Worm (Caenorhabditis elegans) whole organism, young adult: Measurements from ENCODE around the gene maa-1.
A peak's percentile ranks its signal among the peaks of the same experiment; 100 is the strongest.

Source experiments
- B0261.1 ChIP-seq: sonication (generic microtip); optimal IDR thresholded peaks from 2 replicates; lab custom pipeline; 2016; ENCODE audit warnings: mild to moderate bottlenecking, missing genetic modification characterization, moderate library complexity, missing compliant biosample characterization
- C06A6.2 ChIP-seq: fragments of 200-800 bp; sonication (Bioruptor generic); conservative IDR thresholded peaks from 2 replicates; pipeline ENCODE4 v1.3.6; 2022; ENCODE audit warnings: missing genetic modification characterization, missing compliant biosample characterization
- F23B12.7 ChIP-seq: sonication (generic microtip); optimal IDR thresholded peaks from 2 replicates; lab custom pipeline; 2017; ENCODE audit warnings: missing genetic modification characterization, mild to moderate bottlenecking, missing compliant biosample characterization, antibody characterized with exemption, moderate library complexity; ENCODE audit not compliant: insufficient read depth
- F37B4.10 ChIP-seq: fragments of 200-800 bp; sonication (Bioruptor generic); IDR thresholded peaks from 2 replicates; pipeline ENCODE4 v1.3.6; 2022; ENCODE audit warnings: missing genetic modification characterization, missing compliant biosample characterization
- F52B5.7 ChIP-seq: sonication (generic microtip); optimal IDR thresholded peaks from 2 replicates; lab custom pipeline; 2016; ENCODE audit warnings: mild to moderate bottlenecking, missing genetic modification characterization, missing compliant biosample characterization
- F57A8.1 ChIP-seq: fragments of 200-800 bp; sonication (Bioruptor generic); optimal IDR thresholded peaks from 2 replicates; lab custom pipeline; 2018; ENCODE audit warnings: mild to moderate bottlenecking, missing genetic modification characterization, moderate library complexity, missing compliant biosample characterization
- ZK185.1 ChIP-seq: sonication (generic microtip); optimal IDR thresholded peaks from 2 replicates; lab custom pipeline; 2016; ENCODE audit warnings: mild to moderate bottlenecking, missing genetic modification characterization, missing compliant biosample characterization; ENCODE audit not compliant: poor library complexity, severe bottlenecking
- akir-1 ChIP-seq: fragments of 200-800 bp; sonication (Bioruptor generic); optimal IDR thresholded peaks from 2 replicates; lab custom pipeline; 2018; ENCODE audit warnings: mild to moderate bottlenecking, missing genetic modification characterization, moderate library complexity, missing compliant biosample characterization
- ama-1 ChIP-seq, 3 experiments: fragments of 150-350 bp in 1 of 3; sonication (generic microtip) in 2 of 3; optimal IDR thresholded peaks; 2 replicates each; lab custom pipeline; 2014 to 2018; ENCODE audit warnings: missing biosample characterization in 2 of 3, missing genetic modification characterization in 2 of 3, missing genetic modification reagents in 2 of 3
- atf-7 ChIP-seq: sonication (generic microtip); optimal IDR thresholded peaks from 2 replicates; lab custom pipeline; 2017; ENCODE audit warnings: mild to moderate bottlenecking, missing genetic modification characterization, missing compliant biosample characterization
- bed-1 ChIP-seq: fragments of 200-800 bp; sonication (Bioruptor generic); IDR thresholded peaks from 2 replicates; pipeline ENCODE4 v1.3.6; 2022; ENCODE audit warnings: missing genetic modification reagents, missing genetic modification characterization, missing compliant biosample characterization
- cebp-2 ChIP-seq: fragments of 200-800 bp; sonication (Bioruptor generic); IDR thresholded peaks from 2 replicates; pipeline ENCODE4 v1.3.6; 2022; ENCODE audit warnings: missing genetic modification characterization, missing compliant biosample characterization
- ceh-58 ChIP-seq: fragments of 200-800 bp; sonication (Bioruptor generic); IDR thresholded peaks from 2 replicates; pipeline ENCODE4 v1.3.6; 2022; ENCODE audit warnings: missing genetic modification characterization, missing compliant biosample characterization
- ceh-79 ChIP-seq: sonication (generic microtip); optimal IDR thresholded peaks from 2 replicates; lab custom pipeline; 2017; ENCODE audit warnings: mild to moderate bottlenecking, missing genetic modification characterization, missing compliant biosample characterization
- chd-7 ChIP-seq: sonication (generic microtip); optimal IDR thresholded peaks from 2 replicates; lab custom pipeline; 2016; ENCODE audit warnings: mild to moderate bottlenecking, missing genetic modification characterization, moderate library complexity, missing compliant biosample characterization
- die-1 ChIP-seq: sonication (generic microtip); optimal IDR thresholded peaks from 2 replicates; lab custom pipeline; 2016; ENCODE audit warnings: missing genotype, mild to moderate bottlenecking, missing genetic modification characterization, missing compliant biosample characterization
- dox-1 ChIP-seq: fragments of 200-800 bp; sonication (Bioruptor generic); IDR thresholded peaks from 2 replicates; pipeline ENCODE4 v1.3.6; 2022; ENCODE audit warnings: missing genetic modification reagents, missing genetic modification characterization, missing compliant biosample characterization
- fkh-3 ChIP-seq: sonication (generic microtip); optimal IDR thresholded peaks from 2 replicates; lab custom pipeline; 2016; ENCODE audit warnings: mild to moderate bottlenecking, missing genetic modification characterization, missing compliant biosample characterization
- hlh-26 ChIP-seq: fragments of 200-800 bp; sonication (Bioruptor generic); conservative IDR thresholded peaks from 2 replicates; pipeline ENCODE4 v1.3.6; 2022; ENCODE audit warnings: missing genetic modification reagents, missing genetic modification characterization, missing compliant biosample characterization
- hmg-20 ChIP-seq: fragments of 200-800 bp; sonication (Bioruptor generic); IDR thresholded peaks from 2 replicates; pipeline ENCODE4 v1.3.6; 2022; ENCODE audit warnings: missing genetic modification reagents, missing genetic modification characterization, missing compliant biosample characterization
- hsf-1 ChIP-seq: fragments of 200-800 bp; sonication (Bioruptor generic); IDR thresholded peaks from 2 replicates; pipeline ENCODE4 v1.3.6; 2022; ENCODE audit warnings: missing genetic modification reagents, missing genetic modification characterization, missing compliant biosample characterization
- lag-1 ChIP-seq: fragments of 200-800 bp; sonication (Bioruptor generic); IDR thresholded peaks from 2 replicates; pipeline ENCODE4 v1.3.6; 2022; ENCODE audit warnings: missing genetic modification reagents, missing genetic modification characterization, missing compliant biosample characterization
- lsl-1 ChIP-seq: fragments of 200-800 bp; sonication (Bioruptor generic); optimal IDR thresholded peaks from 2 replicates; lab custom pipeline; 2018; ENCODE audit warnings: mild to moderate bottlenecking, missing genetic modification characterization, moderate library complexity, missing compliant biosample characterization
- madf-10 ChIP-seq: sonication (generic microtip); optimal IDR thresholded peaks from 2 replicates; lab custom pipeline; 2016; ENCODE audit warnings: mild to moderate bottlenecking, missing genetic modification characterization, missing compliant biosample characterization
- madf-3 ChIP-seq: fragments of 200-800 bp; sonication (Bioruptor generic); IDR thresholded peaks from 2 replicates; pipeline ENCODE4 v1.3.6; 2022; ENCODE audit warnings: missing genetic modification reagents, missing genetic modification characterization, missing compliant biosample characterization
- madf-6 ChIP-seq: fragments of 200-800 bp; sonication (Bioruptor generic); IDR thresholded peaks from 2 replicates; pipeline ENCODE4 v1.3.6; 2022; ENCODE audit warnings: missing genetic modification reagents, missing genetic modification characterization, missing compliant biosample characterization
- mcd-1 ChIP-seq: fragments of 200-800 bp; sonication (Bioruptor generic); IDR thresholded peaks from 2 replicates; pipeline ENCODE4 v1.3.6; 2022; ENCODE audit warnings: missing genetic modification reagents, missing genetic modification characterization, missing compliant biosample characterization
- mxl-1 ChIP-seq: sonication (generic microtip); optimal IDR thresholded peaks from 2 replicates; lab custom pipeline; 2016; ENCODE audit warnings: missing genetic modification characterization, missing compliant biosample characterization
- nfya-1 ChIP-seq: sonication (generic microtip); optimal IDR thresholded peaks from 2 replicates; lab custom pipeline; 2017; ENCODE audit warnings: antibody characterized with exemption, missing compliant biosample characterization, missing genetic modification characterization, borderline replicate concordance; ENCODE audit not compliant: insufficient read depth
- nfyb-1 ChIP-seq: fragments of 200-800 bp; sonication (Bioruptor generic); IDR thresholded peaks from 2 replicates; pipeline ENCODE4 v1.3.6; 2022; ENCODE audit warnings: missing genetic modification reagents, missing genetic modification characterization, missing compliant biosample characterization
- nhr-120 ChIP-seq: fragments of 200-800 bp; sonication (Bioruptor generic); IDR thresholded peaks from 2 replicates; pipeline ENCODE4 v1.3.6; 2022; ENCODE audit warnings: missing genetic modification characterization, missing compliant biosample characterization
- nhr-179 ChIP-seq: sonication (generic microtip); optimal IDR thresholded peaks from 2 replicates; lab custom pipeline; 2016; ENCODE audit warnings: mild to moderate bottlenecking, missing genetic modification characterization, missing compliant biosample characterization
- nhr-27 ChIP-seq: fragments of 200-800 bp; sonication (Bioruptor generic); optimal IDR thresholded peaks from 2 replicates; lab custom pipeline; 2018; ENCODE audit warnings: mild to moderate bottlenecking, missing genetic modification characterization, moderate library complexity, missing compliant biosample characterization
- pbrm-1 ChIP-seq: fragments of 200-800 bp; sonication (Bioruptor generic); IDR thresholded peaks from 2 replicates; pipeline ENCODE4 v1.3.6; 2022; ENCODE audit warnings: missing genetic modification reagents, missing genetic modification characterization, missing compliant biosample characterization
- pha-4 ChIP-seq: fragments of 150-350 bp; sonication (generic microtip); optimal IDR thresholded peaks from 2 replicates; lab custom pipeline; 2014; ENCODE audit warnings: missing biosample characterization, missing genetic modification reagents, missing genetic modification characterization
- snpc-1.3 ChIP-seq: sonication (generic microtip); optimal IDR thresholded peaks from 2 replicates; lab custom pipeline; 2017; ENCODE audit warnings: missing genetic modification characterization, mild to moderate bottlenecking, missing compliant biosample characterization, antibody characterized with exemption, moderate library complexity, missing genotype, missing genetic modification reagents; ENCODE audit not compliant: insufficient read depth
- snpc-4 ChIP-seq, 5 experiments: fragments of 150-350 bp in 1 of 5; sonication (generic microtip) in 4 of 5; optimal IDR thresholded peaks; 2 replicates each; lab custom pipeline; 2014 to 2018; ENCODE audit warnings: missing genetic modification characterization in 5 of 5, missing biosample characterization in 3 of 5, antibody characterized with exemption in 2 of 5, mild to moderate bottlenecking in 2 of 5, missing compliant biosample characterization in 2 of 5, missing genotype in 2 of 5, moderate library complexity in 2 of 5, missing genetic modification reagents in 1 of 5
- somi-1 ChIP-seq: fragments of 200-800 bp; sonication (Bioruptor generic); optimal IDR thresholded peaks from 2 replicates; lab custom pipeline; 2018; ENCODE audit warnings: mild to moderate bottlenecking, missing genetic modification characterization, missing compliant biosample characterization
- sptf-2 ChIP-seq: fragments of 200-800 bp; sonication (Bioruptor generic); optimal IDR thresholded peaks from 2 replicates; lab custom pipeline; 2018; ENCODE audit warnings: mild to moderate bottlenecking, missing genetic modification characterization, missing compliant biosample characterization
- tbx-9 ChIP-seq: sonication (generic microtip); optimal IDR thresholded peaks from 2 replicates; lab custom pipeline; 2016; ENCODE audit warnings: borderline replicate concordance, missing genetic modification characterization, inconsistent platforms, missing compliant biosample characterization
- unc-62 ChIP-seq: fragments of 150-350 bp; optimal IDR thresholded peaks from 2 replicates; lab custom pipeline; 2014; ENCODE audit warnings: missing biosample characterization, missing genetic modification reagents, missing genetic modification characterization
- zim-3 ChIP-seq: sonication (generic microtip); optimal IDR thresholded peaks from 2 replicates; lab custom pipeline; 2017; ENCODE audit warnings: mild to moderate bottlenecking, missing genetic modification characterization, moderate library complexity, missing compliant biosample characterization
- ztf-18 ChIP-seq: sonication (generic microtip); optimal IDR thresholded peaks from 2 replicates; lab custom pipeline; 2016; ENCODE audit warnings: missing genotype, mild to moderate bottlenecking, missing genetic modification characterization, missing compliant biosample characterization
- ztf-25 ChIP-seq: fragments of 200-800 bp; sonication (Bioruptor generic); IDR thresholded peaks from 2 replicates; pipeline ENCODE4 v1.3.6; 2022; ENCODE audit warnings: missing genetic modification reagents, missing genetic modification characterization, missing compliant biosample characterization
- ztf-6 ChIP-seq: fragments of 200-800 bp; sonication (Bioruptor generic); IDR thresholded peaks from 2 replicates; pipeline ENCODE4 v1.3.6; 2022; ENCODE audit warnings: missing genetic modification reagents, missing genetic modification characterization, missing compliant biosample characterization

The maa-1 gene

ce11 chrIII:11830522-11831489, 8.5 kb upstream of the maa-1 start (continued):
- TF ChIP-seq somi-1 (no peak), F57A8.1 (GFP tag; lab: Kevin White, UChicago) (no peak), atf-7 (tag; lab: Kevin White, UChicago) (no peak), chd-7 (peak; percentile 75), hsf-1 (GFP tag; lab: Robert Waterston, UW) (no peak), bed-1 (GFP tag; lab: Robert Waterston, UW) (peak; percentile 70; the same call in 1 of the 2 replicates), die-1 (tag; lab: Kevin White, UChicago) (peak; percentile 26), tbx-9 (tag; lab: Kevin White, UChicago) (no peak), ama-1 (optimal IDR thresholded peaks at IDR 0.05; lab: Kevin White, UChicago) (no peak), ama-1 (GFP tag; optimal IDR thresholded peaks at IDR 0.05; lab: Kevin White, UChicago) (peak in 1 of 2 experiments; percentile 94), hlh-26 (no peak), ztf-18 (peak; percentile 18), unc-62 (GFP tag; lab: Kevin White, UChicago) (no peak), madf-6 (GFP tag; lab: Robert Waterston, UW) (peak; percentile 52), cebp-2 (GFP tag; lab: Robert Waterston, UW) (peak; percentile 85; the same call in 1 of the 2 replicates), nfya-1 (no peak), madf-10 (tag; lab: Kevin White, UChicago) (no peak), snpc-1.3 (tag; lab: Kevin White, UChicago) (no peak), madf-3 (peak; percentile 66; the same call in 1 of the 2 replicates), B0261.1 (no peak), mxl-1 (tag; lab: Kevin White, UChicago) (no peak), ztf-6 (GFP tag; lab: Robert Waterston, UW) (no peak), snpc-4 (GFP tag; optimal IDR thresholded peaks at IDR 0.05; lab: Kevin White, UChicago) (peak; percentile 52), snpc-4 (tag; optimal IDR thresholded peaks at IDR 0.05; lab: Kevin White, UChicago) (peak in 2 of 4 experiments; percentile 18 to 58), hmg-20 (GFP tag; lab: Robert Waterston, UW) (peak; percentile 39; the same call in 1 of the 2 replicates), ztf-25 (GFP tag; lab: Robert Waterston, UW) (no peak), sptf-2 (no peak), nhr-120 (GFP tag; lab: Robert Waterston, UW) (0 out of 2 replicates have a peak, but pooled peaks have one; percentile 18), F52B5.7 (tag; lab: Kevin White, UChicago) (peak; percentile 92), C06A6.2 (GFP tag; lab: Robert Waterston, UW) (peak; percentile 53; the same call in 1 of the 2 replicates), F23B12.7 (tag; lab: Kevin White, UChicago) (peak; percentile 25), ZK185.1 (tag; lab: Kevin White, UChicago) (peak; percentile 39), fkh-3 (tag; lab: Kevin White, UChicago) (peak; percentile 23), mcd-1 (GFP tag; lab: Robert Waterston, UW) (0 out of 2 replicates have a peak, but pooled peaks have one; percentile 36), akir-1 (GFP tag; lab: Kevin White, UChicago) (peak; percentile 55), zim-3 (tag; lab: Kevin White, UChicago) (peak; percentile 62), dox-1 (GFP tag; lab: Robert Waterston, UW) (peak; percentile 50), nhr-27 (tag; lab: Kevin White, UChicago) (peak; percentile 53), ceh-79 (tag; lab: Kevin White, UChicago) (peak; percentile 17), nfyb-1 (GFP tag; lab: Robert Waterston, UW) (peak; percentile 84), nhr-179 (no peak), lsl-1 (GFP tag; lab: Kevin White, UChicago) (peak; percentile 42), ceh-58 (GFP tag; lab: Robert Waterston, UW) (no peak), lag-1 (GFP tag; lab: Robert Waterston, UW) (no peak), F37B4.10 (GFP tag; lab: Robert Waterston, UW) (0 out of 2 replicates have a peak, but pooled peaks have one; percentile 61), pbrm-1 (GFP tag; lab: Robert Waterston, UW) (no peak), pha-4 (tag; lab: Kevin White, UChicago) (no peak)
